Fruit fly (Drosophila melanogaster) whole organism, prepupa: ENCODE measurements around the gene Cpr65Ay.

ENCODE experiments used
- Blimp-1 ChIP-seq: fragments of 200-800 bp; sonication (Bioruptor generic); optimal IDR thresholded peaks from 3 replicates; lab custom pipeline; 2017; ENCODE audit warnings: missing biosample characterization, missing genetic modification characterization, mild to moderate bottlenecking, moderate library complexity, missing genetic modification reagents
- CG10631 ChIP-seq: fragments of 200-800 bp; sonication (Bioruptor generic); optimal IDR thresholded peaks from 2 replicates; lab custom pipeline; 2016; ENCODE audit warnings: missing biosample characterization, missing genetic modification characterization
- CG10669 ChIP-seq: fragments of 200-800 bp; sonication (Bioruptor generic); optimal IDR thresholded peaks from 3 replicates; lab custom pipeline; 2018; ENCODE audit warnings: missing biosample characterization, mild to moderate bottlenecking, missing genetic modification characterization, moderate library complexity
- CG11294 ChIP-seq: fragments of 200-800 bp; sonication (Bioruptor generic); IDR thresholded peaks from 2 replicates; pipeline ENCODE4 v1.3.6; 2022; ENCODE audit warnings: missing biosample characterization, missing genetic modification characterization
- CG11902 ChIP-seq: fragments of 200-800 bp; sonication (Bioruptor generic); optimal IDR thresholded peaks from 3 replicates; lab custom pipeline; 2016; ENCODE audit warnings: missing biosample characterization, missing genetic modification characterization
- CG16779 ChIP-seq: fragments of 200-800 bp; sonication (Bioruptor generic); optimal IDR thresholded peaks from 3 replicates; lab custom pipeline; 2017; ENCODE audit warnings: missing biosample characterization, mild to moderate bottlenecking, missing genetic modification characterization
- CG31627 ChIP-seq: fragments of 200-800 bp; sonication (Bioruptor generic); optimal IDR thresholded peaks from 3 replicates; lab custom pipeline; 2016; ENCODE audit warnings: missing biosample characterization, missing genetic modification characterization
- CG3919 ChIP-seq: fragments of 200-800 bp; sonication (Bioruptor generic); optimal IDR thresholded peaks from 3 replicates; lab custom pipeline; 2016; ENCODE audit warnings: missing biosample characterization, missing genetic modification characterization
- CG6163 ChIP-seq: fragments of 200-800 bp; sonication (Bioruptor generic); IDR thresholded peaks from 3 replicates; pipeline ENCODE4 v1.3.6; 2022; ENCODE audit warnings: missing biosample characterization, missing genetic modification characterization
- CG6792 ChIP-seq: fragments of 200-800 bp; sonication (Bioruptor generic); optimal IDR thresholded peaks from 3 replicates; lab custom pipeline; 2016; ENCODE audit warnings: missing biosample characterization, missing genetic modification characterization
- CG6808 ChIP-seq: fragments of 200-800 bp; sonication (Bioruptor generic); optimal IDR thresholded peaks from 3 replicates; lab custom pipeline; 2017; ENCODE audit warnings: missing biosample characterization, missing genetic modification characterization, mild to moderate bottlenecking, moderate library complexity, missing genetic modification reagents
- CG6854 ChIP-seq: fragments of 200-800 bp; sonication (Bioruptor generic); optimal IDR thresholded peaks from 2 replicates; lab custom pipeline; 2017; ENCODE audit warnings: missing biosample characterization, mild to moderate bottlenecking, missing genetic modification characterization
- CG7368 ChIP-seq: fragments of 200-800 bp; sonication (Bioruptor generic); optimal IDR thresholded peaks from 3 replicates; lab custom pipeline; 2016; ENCODE audit warnings: missing biosample characterization, missing genetic modification characterization
- CG8319 ChIP-seq: fragments of 200-800 bp; sonication (Bioruptor generic); optimal IDR thresholded peaks from 3 replicates; lab custom pipeline; 2016; ENCODE audit warnings: missing biosample characterization, missing genetic modification characterization
- CG9139 ChIP-seq: fragments of 200-800 bp; sonication (Bioruptor generic); optimal IDR thresholded peaks from 3 replicates; lab custom pipeline; 2017; ENCODE audit warnings: missing biosample characterization, mild to moderate bottlenecking, missing genetic modification characterization
- Eip75B ChIP-seq: fragments of 200-800 bp; sonication (Bioruptor generic); optimal IDR thresholded peaks from 3 replicates; lab custom pipeline; 2016; ENCODE audit warnings: missing biosample characterization, missing genetic modification characterization
- Eip78C ChIP-seq: fragments of 200-800 bp; sonication (Bioruptor generic); peaks from one replicate; lab custom pipeline; 2016; ENCODE audit warnings: missing biosample characterization, missing genetic modification characterization
- Hr38 ChIP-seq: sonication (Bioruptor generic); optimal IDR thresholded peaks from 2 replicates; lab custom pipeline; 2016; ENCODE audit warnings: missing biosample characterization, missing genetic modification characterization
- Hr39 ChIP-seq: fragments of 200-800 bp; sonication (Bioruptor generic); optimal IDR thresholded peaks from 2 replicates; lab custom pipeline; 2016; ENCODE audit warnings: missing biosample characterization, missing genetic modification characterization
- Lpt ChIP-seq: fragments of 200-800 bp; sonication (Bioruptor generic); optimal IDR thresholded peaks from 3 replicates; lab custom pipeline; 2016; ENCODE audit warnings: missing biosample characterization, missing genetic modification characterization
- Met ChIP-seq: fragments of 200-800 bp; sonication (Bioruptor generic); optimal IDR thresholded peaks from 3 replicates; lab custom pipeline; 2016; ENCODE audit warnings: missing biosample characterization, missing genetic modification characterization
- OdsH ChIP-seq: fragments of 200-800 bp; sonication (Bioruptor generic); optimal IDR thresholded peaks from 3 replicates; lab custom pipeline; 2016; ENCODE audit warnings: missing biosample characterization, missing genetic modification characterization
- Sox102F ChIP-seq: fragments of 200-800 bp; sonication (Bioruptor generic); optimal IDR thresholded peaks from 2 replicates; lab custom pipeline; 2016; ENCODE audit warnings: missing biosample characterization, mild to moderate bottlenecking, missing genetic modification characterization
- Sox15 ChIP-seq: fragments of 200-800 bp; sonication (Bioruptor generic); optimal IDR thresholded peaks from 3 replicates; lab custom pipeline; 2016; ENCODE audit warnings: missing biosample characterization, missing genetic modification characterization
- achi ChIP-seq: fragments of 200-800 bp; sonication (Bioruptor generic); optimal IDR thresholded peaks from 3 replicates; lab custom pipeline; 2016; ENCODE audit warnings: missing biosample characterization, missing genetic modification characterization
- cyc ChIP-seq: fragments of 200-800 bp; sonication (Bioruptor generic); optimal IDR thresholded peaks from 3 replicates; lab custom pipeline; 2016; ENCODE audit warnings: missing biosample characterization, missing genetic modification characterization
- dac ChIP-seq: fragments of 200-800 bp; sonication (Bioruptor generic); optimal IDR thresholded peaks from 2 replicates; lab custom pipeline; 2017; ENCODE audit warnings: missing biosample characterization, mild to moderate bottlenecking, missing genetic modification characterization
- dsx ChIP-seq: fragments of 200-800 bp; optimal IDR thresholded peaks from 3 replicates; lab custom pipeline; 2019; ENCODE audit warnings: missing biosample characterization, mild to moderate bottlenecking, missing genetic modification characterization, moderate library complexity; ENCODE audit not compliant: poor library complexity, severe bottlenecking
- fd59A ChIP-seq: fragments of 200-800 bp; sonication (Bioruptor generic); optimal IDR thresholded peaks from 2 replicates; lab custom pipeline; 2017; ENCODE audit warnings: missing biosample characterization, mild to moderate bottlenecking, missing genetic modification characterization, missing genetic modification reagents
- fkh ChIP-seq: fragments of 200-800 bp; sonication (Bioruptor generic); optimal IDR thresholded peaks from 3 replicates; lab custom pipeline; 2017; ENCODE audit warnings: missing biosample characterization, mild to moderate bottlenecking, missing genetic modification characterization, moderate library complexity
- lz ChIP-seq: fragments of 200-800 bp; sonication (Bioruptor generic); optimal IDR thresholded peaks from 3 replicates; lab custom pipeline; 2016; ENCODE audit warnings: missing biosample characterization, missing genetic modification characterization
- net ChIP-seq: fragments of 200-800 bp; sonication (Bioruptor generic); optimal IDR thresholded peaks from 3 replicates; lab custom pipeline; 2016; ENCODE audit warnings: missing biosample characterization, missing genetic modification characterization
- pdm3 ChIP-seq: fragments of 200-800 bp; sonication (Bioruptor generic); optimal IDR thresholded peaks from 3 replicates; lab custom pipeline; 2016; ENCODE audit warnings: missing biosample characterization, missing genetic modification characterization
- salr ChIP-seq, 2 experiments: fragments of 200-800 bp; sonication (Bioruptor generic); optimal IDR thresholded peaks; 3 replicates each; lab custom pipeline; 2016 to 2018; ENCODE audit warnings: missing biosample characterization in 2 of 2, missing genetic modification characterization in 2 of 2, mild to moderate bottlenecking in 1 of 2
- spab ChIP-seq: fragments of 200-800 bp; sonication (Bioruptor generic); optimal IDR thresholded peaks from 2 replicates; lab custom pipeline; 2017; ENCODE audit warnings: missing biosample characterization, mild to moderate bottlenecking, missing genetic modification characterization, missing genetic modification reagents
- ss ChIP-seq, 2 experiments: fragments of 200-800 bp; sonication (Bioruptor generic); optimal IDR thresholded peaks; 2 replicates in 1 of 2; 3 replicates in 1 of 2; lab custom pipeline; 2017 to 2018; ENCODE audit warnings: mild to moderate bottlenecking in 2 of 2, missing biosample characterization in 2 of 2, missing genetic modification characterization in 2 of 2, moderate library complexity in 1 of 2
- svp ChIP-seq: fragments of 200-800 bp; sonication (Bioruptor generic); peaks from one replicate; lab custom pipeline; 2016; ENCODE audit warnings: missing biosample characterization, missing genetic modification characterization
- topi ChIP-seq: fragments of 200-800 bp; sonication (Bioruptor generic); optimal IDR thresholded peaks from 3 replicates; lab custom pipeline; 2016; ENCODE audit warnings: missing biosample characterization, missing genetic modification characterization

The Cpr65Ay gene

DNA sequence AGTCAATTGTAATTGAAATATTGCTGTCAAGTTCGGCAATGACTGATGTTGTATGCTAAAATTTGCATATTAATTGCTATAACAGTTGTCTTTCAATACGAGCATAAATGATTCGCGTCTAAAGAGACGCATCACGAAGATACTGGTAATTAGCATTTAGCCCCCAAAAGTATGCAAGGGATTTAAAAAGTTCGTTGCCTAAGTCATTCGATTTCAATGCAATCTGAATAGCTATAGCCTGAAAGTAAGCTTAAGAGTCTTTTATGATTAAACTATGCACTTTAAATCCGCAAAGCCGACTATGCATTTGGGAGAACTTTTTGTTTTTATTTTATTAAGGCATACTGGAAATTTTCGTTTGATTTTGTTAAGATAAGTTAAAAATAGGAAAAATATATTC lies 28.8 kb downstream of the Cpr65Ay start:
- TF ChIP-seq Met (GFP tag; lab: Kevin White, UChicago) (no peak), Lpt (GFP tag; lab: Kevin White, UChicago) (no peak), CG10669 (GFP tag; lab: Kevin White, UChicago) (no peak)

dm6 chr3L:6125409-6125689 lies 33.1 kb downstream of the Cpr65Ay start:
- no peak for TF ChIP-seq CG9139 (GFP tag; lab: Kevin White, UChicago)
- no peak for TF ChIP-seq CG10631 (GFP tag; lab: Kevin White, UChicago)
- TF ChIP-seq CG7368 (GFP tag; lab: Kevin White, UChicago) = no peak
- TF ChIP-seq fd59A (GFP tag; lab: Kevin White, UChicago) = no peak
- TF ChIP-seq CG11902 = no peak
- no peak for TF ChIP-seq achi (GFP tag; lab: Kevin White, UChicago)
- no peak for TF ChIP-seq Hr39 (GFP tag; lab: Kevin White, UChicago)
- TF ChIP-seq CG16779 (tag; lab: Kevin White, UChicago) = no peak
- no peak for TF ChIP-seq spab (GFP tag; lab: Kevin White, UChicago)
- TF ChIP-seq dac = no peak
- no peak for TF ChIP-seq Hr38 (GFP tag; lab: Kevin White, UChicago)
- no peak for TF ChIP-seq CG6854 (GFP tag; lab: Kevin White, UChicago)
- TF ChIP-seq pdm3 (GFP tag; lab: Kevin White, UChicago) = no peak
- TF ChIP-seq Eip75B = no peak
- no peak for TF ChIP-seq Sox15 (GFP tag; lab: Kevin White, UChicago)
- no peak for TF ChIP-seq CG6163 (GFP tag; lab: Robert Waterston, UW)

dm6 chr3L:6124616-6125408 lies 33.6 kb downstream of the Cpr65Ay start:
- TF ChIP-seq lz (GFP tag; lab: Kevin White, UChicago) (peak; percentile 43), Lpt (GFP tag; lab: Kevin White, UChicago) (no peak), Hr38 (GFP tag; lab: Kevin White, UChicago) (no peak), CG11294 (GFP tag; lab: Robert Waterston, UW) (no peak), ss (GFP tag; optimal IDR thresholded peaks at IDR 0.05; lab: Kevin White, UChicago) (no peak), Met (GFP tag; lab: Kevin White, UChicago) (peak; percentile 11), CG3919 (GFP tag; lab: Kevin White, UChicago) (peak; percentile 72), Sox102F (no peak), CG16779 (tag; lab: Kevin White, UChicago) (no peak), topi (GFP tag; lab: Kevin White, UChicago) (peak; percentile 41), Eip78C (peak; percentile 87), OdsH (GFP tag; lab: Kevin White, UChicago) (peak; percentile 15), pdm3 (GFP tag; lab: Kevin White, UChicago) (peak; percentile 3), CG8319 (GFP tag; lab: Kevin White, UChicago) (peak; percentile 12), dsx (GFP tag; lab: Kevin White, UChicago) (no peak), Blimp-1 (GFP tag; lab: Kevin White, UChicago) (peak; percentile 3), CG31627 (no peak), Eip75B (peak; percentile 43), fkh (GFP tag; lab: Kevin White, UChicago) (peak; percentile 48), cyc (GFP tag; lab: Kevin White, UChicago) (peak; percentile 26), CG7368 (GFP tag; lab: Kevin White, UChicago) (peak; percentile 29), svp (peak; percentile 63), CG6854 (GFP tag; lab: Kevin White, UChicago) (no peak), net (no peak), salr (GFP tag; optimal IDR thresholded peaks at IDR 0.05; lab: Kevin White, UChicago) (no peak), CG10669 (GFP tag; lab: Kevin White, UChicago) (peak; percentile 41), CG6792 (GFP tag; lab: Kevin White, UChicago) (no peak), CG6808 (peak; percentile 10), achi (GFP tag; lab: Kevin White, UChicago) (no peak)
